Worm (Caenorhabditis elegans) whole organism, midembryonic: ENCODE results near the gene ZC13.1.

Source experiments
- T22C8.4 ChIP-seq: fragments of 200-800 bp; sonication (Bioruptor generic); IDR thresholded peaks from 2 replicates; pipeline ENCODE4 v1.3.6; 2022; ENCODE audit warnings: missing genetic modification characterization, missing compliant biosample characterization
- cog-1 ChIP-seq: sonication (generic microtip); optimal IDR thresholded peaks from 2 replicates; lab custom pipeline; 2016; ENCODE audit warnings: missing genetic modification characterization, missing compliant biosample characterization
- flt-1 ChIP-seq: fragments of 200-800 bp; sonication (Bioruptor generic); IDR thresholded peaks from 2 replicates; pipeline ENCODE4 v1.3.6; 2022; ENCODE audit warnings: missing genetic modification characterization, missing compliant biosample characterization
- klf-2 ChIP-seq: fragments of 200-800 bp; sonication (Bioruptor generic); conservative IDR thresholded peaks from 2 replicates; pipeline ENCODE4 v1.3.6; 2022; ENCODE audit warnings: missing genetic modification reagents, missing genetic modification characterization, missing compliant biosample characterization
- med-1 ChIP-seq: sonication (generic microtip); optimal IDR thresholded peaks from 2 replicates; lab custom pipeline; 2017; ENCODE audit warnings: missing genetic modification characterization, mild to moderate bottlenecking, missing compliant biosample characterization, antibody characterized with exemption, missing genetic modification reagents; ENCODE audit not compliant: insufficient read depth
- ref-1 ChIP-seq: fragments of 200-800 bp; sonication (Bioruptor generic); conservative IDR thresholded peaks from 2 replicates; pipeline ENCODE4 v1.3.6; 2022; ENCODE audit warnings: missing genetic modification reagents, missing genetic modification characterization, missing compliant biosample characterization
- tab-1 ChIP-seq: fragments of 200-800 bp; sonication (Bioruptor generic); IDR thresholded peaks from 2 replicates; pipeline ENCODE4 v1.3.6; 2022; ENCODE audit warnings: missing genetic modification characterization, missing compliant biosample characterization
- ztf-23 ChIP-seq: fragments of 200-800 bp; sonication (Bioruptor generic); IDR thresholded peaks from 2 replicates; pipeline ENCODE4 v1.3.6; 2022; ENCODE audit warnings: missing genetic modification reagents, missing genetic modification characterization, missing compliant biosample characterization
- ztf-29 ChIP-seq: fragments of 200-800 bp; sonication (Bioruptor generic); IDR thresholded peaks from 2 replicates; pipeline ENCODE4 v1.3.6; 2022; ENCODE audit warnings: missing genetic modification reagents, missing genetic modification characterization, missing compliant biosample characterization

Gene ZC13.1

ce11 chrX:873634-874033 lies 3.4 kb upstream of the ZC13.1 start:
- TF ChIP-seq tab-1 (no peak), ref-1 (GFP tag; lab: Robert Waterston, UW) (no peak), ztf-29 (GFP tag; lab: Robert Waterston, UW) (no peak), cog-1 (tag; lab: Kevin White, UChicago) (no peak), ztf-23 (GFP tag; lab: Robert Waterston, UW) (no peak)

ce11 chrX:880367-880766 lies 3.3 kb downstream of the ZC13.1 start, which contains the start of gene ZC13.2:
ZC13.2 (plus strand) TSS chrX:880667.
- no peak for TF ChIP-seq klf-2

- TF ChIP-seq flt-1 (GFP tag; lab: Robert Waterston, UW) (no peak), klf-2 (no peak), ref-1 (GFP tag; lab: Robert Waterston, UW) (no peak), ztf-29 (GFP tag; lab: Robert Waterston, UW) (no peak), ztf-23 (GFP tag; lab: Robert Waterston, UW) (no peak), tab-1 (no peak), cog-1 (tag; lab: Kevin White, UChicago) (no peak), med-1 (GFP tag; lab: Kevin White, UChicago) (no peak), T22C8.4 (no peak)
These were observed 11.3 kb downstream of the ZC13.1 start, which contains the start of gene mam-1 for ce11 chrX:888294-888693. mam-1 (minus strand) TSS chrX:888394.

- no peak for TF ChIP-seq klf-2
- no peak for TF ChIP-seq flt-1 (GFP tag; lab: Robert Waterston, UW)
- no peak for TF ChIP-seq tab-1
- no peak for TF ChIP-seq ref-1 (GFP tag; lab: Robert Waterston, UW)
These were observed 20.9 kb downstream of the ZC13.1 start, which contains the start of gene mab-7 for ce11 chrX:897948-898347. mab-7 (minus strand) TSS chrX:898048.

ce11 chrX:902512-902911 lies 25.5 kb downstream of the ZC13.1 start, which contains the start of gene ZC13.10:
ZC13.10 (minus strand) TSS chrX:902612.
- TF ChIP-seq ref-1 (GFP tag; lab: Robert Waterston, UW): no peak
- TF ChIP-seq ztf-29 (GFP tag; lab: Robert Waterston, UW): no peak
- TF ChIP-seq ztf-23 (GFP tag; lab: Robert Waterston, UW): no peak
- no peak for TF ChIP-seq tab-1
- no peak for TF ChIP-seq cog-1 (tag; lab: Kevin White, UChicago)
- TF ChIP-seq T22C8.4: no peak
- TF ChIP-seq klf-2: no peak

ce11 chrX:910337-910736 lies 33.3 kb downstream of the ZC13.1 start:
- TF ChIP-seq klf-2: no peak
- TF ChIP-seq ref-1 (GFP tag; lab: Robert Waterston, UW): no peak
- no peak for TF ChIP-seq med-1 (GFP tag; lab: Kevin White, UChicago)
- TF ChIP-seq flt-1 (GFP tag; lab: Robert Waterston, UW): no peak
- no peak for TF ChIP-seq tab-1
- no peak for TF ChIP-seq ztf-23 (GFP tag; lab: Robert Waterston, UW)
- no peak for TF ChIP-seq T22C8.4
- TF ChIP-seq ztf-29 (GFP tag; lab: Robert Waterston, UW): no peak
- no peak for TF ChIP-seq cog-1 (tag; lab: Kevin White, UChicago)

- TF ChIP-seq T22C8.4 (no peak), cog-1 (tag; lab: Kevin White, UChicago) (no peak), klf-2 (no peak), flt-1 (GFP tag; lab: Robert Waterston, UW) (no peak), ref-1 (GFP tag; lab: Robert Waterston, UW) (no peak), med-1 (GFP tag; lab: Kevin White, UChicago) (no peak), tab-1 (no peak), ztf-23 (GFP tag; lab: Robert Waterston, UW) (no peak), ztf-29 (GFP tag; lab: Robert Waterston, UW) (no peak)
These were observed 35.5 kb downstream of the ZC13.1 start for ce11 chrX:912564-912963.

- TF ChIP-seq ztf-23 (GFP tag; lab: Robert Waterston, UW) (no peak), ztf-29 (GFP tag; lab: Robert Waterston, UW) (no peak), med-1 (GFP tag; lab: Kevin White, UChicago) (no peak), T22C8.4 (no peak), ref-1 (GFP tag; lab: Robert Waterston, UW) (no peak), klf-2 (no peak), flt-1 (GFP tag; lab: Robert Waterston, UW) (no peak), cog-1 (tag; lab: Kevin White, UChicago) (no peak), tab-1 (no peak)
These were observed 36.0 kb downstream of the ZC13.1 start, which contains the start of gene F35H12.6 for ce11 chrX:912990-913389. F35H12.6 (plus strand) TSS chrX:913290.

ce11 chrX:915510-915909 lies 38.5 kb downstream of the ZC13.1 start, which contains the start of gene sel-12:
sel-12 (plus strand) TSS chrX:915867.
- no peak for TF ChIP-seq flt-1 (GFP tag; lab: Robert Waterston, UW)
- no peak for TF ChIP-seq T22C8.4
- no peak for TF ChIP-seq ztf-23 (GFP tag; lab: Robert Waterston, UW)
- no peak for TF ChIP-seq klf-2

- TF ChIP-seq ztf-29 (GFP tag; lab: Robert Waterston, UW) (no peak), med-1 (GFP tag; lab: Kevin White, UChicago) (no peak), T22C8.4 (no peak), klf-2 (no peak)
These were observed 41.1 kb downstream of the ZC13.1 start, which contains the start of gene F35H12.5 for ce11 chrX:918097-918496. F35H12.5 (plus strand) TSS chrX:918397.

- TF ChIP-seq cog-1 (tag; lab: Kevin White, UChicago): no peak
- TF ChIP-seq ztf-29 (GFP tag; lab: Robert Waterston, UW): no peak
- TF ChIP-seq tab-1: no peak
- no peak for TF ChIP-seq T22C8.4
- TF ChIP-seq med-1 (GFP tag; lab: Kevin White, UChicago): no peak
- TF ChIP-seq flt-1 (GFP tag; lab: Robert Waterston, UW): no peak
- TF ChIP-seq ref-1 (GFP tag; lab: Robert Waterston, UW): no peak
- no peak for TF ChIP-seq klf-2
- TF ChIP-seq ztf-23 (GFP tag; lab: Robert Waterston, UW): no peak
These were observed 47.5 kb downstream of the ZC13.1 start, which contains the start of the genes pifk-1 and tbc-11 for ce11 chrX:924495-925008. pifk-1 (minus strand) TSS chrX:924511. tbc-11 (plus strand) TSS chrX:924958.
